Fruit fly (Drosophila melanogaster) whole organism, embryonic: Measurements from ENCODE around the gene dachs.
A peak's percentile ranks its signal among the peaks of the same experiment; 100 is the strongest.

Experiments
- Asciz ChIP-seq: fragments of 200-800 bp; sonication (Bioruptor generic); optimal IDR thresholded peaks from 2 replicates; lab custom pipeline; 2017; ENCODE audit warnings: missing biosample characterization, mild to moderate bottlenecking, missing genetic modification characterization, missing genetic modification reagents
- Atf-2 ChIP-seq: fragments of 200-800 bp; sonication (Bioruptor generic); optimal IDR thresholded peaks from 2 replicates; lab custom pipeline; 2016; ENCODE audit warnings: missing biosample characterization, missing genetic modification characterization
- CG10147 ChIP-seq: fragments of 200-800 bp; sonication (Bioruptor generic); optimal IDR thresholded peaks from 2 replicates; lab custom pipeline; 2019; ENCODE audit warnings: missing biosample characterization, mild to moderate bottlenecking, missing genetic modification characterization, moderate library complexity
- CG10565 ChIP-seq: fragments of 200-800 bp; sonication (Bioruptor generic); optimal IDR thresholded peaks from 3 replicates; lab custom pipeline; 2016; ENCODE audit warnings: missing biosample characterization, mild to moderate bottlenecking, missing genetic modification characterization
- CG12155 ChIP-seq: fragments of 200-800 bp; sonication (Bioruptor generic); optimal IDR thresholded peaks from 3 replicates; lab custom pipeline; 2016; ENCODE audit warnings: missing biosample characterization, missing genetic modification characterization
- CG13894 ChIP-seq: fragments of 200-800 bp; sonication (Bioruptor generic); optimal IDR thresholded peaks from 3 replicates; lab custom pipeline; 2018; ENCODE audit warnings: missing biosample characterization, mild to moderate bottlenecking, missing genetic modification characterization, moderate library complexity
- CG15269 ChIP-seq: fragments of 200-800 bp; sonication (Bioruptor generic); optimal IDR thresholded peaks from 2 replicates; lab custom pipeline; 2018; ENCODE audit warnings: missing biosample characterization, mild to moderate bottlenecking, missing genetic modification characterization, moderate library complexity
- CG15696 ChIP-seq: fragments of 200-800 bp; sonication (Bioruptor generic); optimal IDR thresholded peaks from 2 replicates; lab custom pipeline; 2019; ENCODE audit warnings: missing biosample characterization, mild to moderate bottlenecking, missing genetic modification characterization, moderate library complexity
- CG17361 ChIP-seq: fragments of 200-800 bp; sonication (Bioruptor generic); IDR thresholded peaks from 3 replicates; pipeline ENCODE4 v1.3.6; 2022; ENCODE audit warnings: missing biosample characterization, missing genetic modification characterization
- CG18476 ChIP-seq: fragments of 200-800 bp; sonication (Bioruptor generic); optimal IDR thresholded peaks from 2 replicates; lab custom pipeline; 2016; ENCODE audit warnings: missing biosample characterization, mild to moderate bottlenecking, missing genetic modification characterization
- CG2875 ChIP-seq: fragments of 200-800 bp; sonication (Bioruptor generic); optimal IDR thresholded peaks from 2 replicates; lab custom pipeline; 2017; ENCODE audit warnings: missing biosample characterization, mild to moderate bottlenecking, missing genetic modification characterization, missing genetic modification reagents
- CG31365 ChIP-seq: fragments of 200-800 bp; sonication (Bioruptor generic); optimal IDR thresholded peaks from 2 replicates; lab custom pipeline; 2018; ENCODE audit warnings: missing biosample characterization, mild to moderate bottlenecking, missing genetic modification characterization
- CG31388 ChIP-seq: fragments of 200-800 bp; sonication (Bioruptor generic); optimal IDR thresholded peaks from 2 replicates; lab custom pipeline; 2016; ENCODE audit warnings: missing biosample characterization, missing genetic modification characterization
- CG6175 ChIP-seq: fragments of 200-800 bp; sonication (Bioruptor generic); IDR thresholded peaks from 3 replicates; pipeline ENCODE4 v1.3.6; 2022; ENCODE audit warnings: missing biosample characterization, missing genetic modification characterization
- CG7987 ChIP-seq: fragments of 200-800 bp; sonication (Bioruptor generic); optimal IDR thresholded peaks from 2 replicates; lab custom pipeline; 2018; ENCODE audit warnings: missing biosample characterization, mild to moderate bottlenecking, missing genetic modification characterization, moderate library complexity
- CG8089 ChIP-seq: fragments of 200-800 bp; sonication (Bioruptor generic); optimal IDR thresholded peaks from 3 replicates; lab custom pipeline; 2016; ENCODE audit warnings: missing biosample characterization, missing genetic modification characterization
- CG8290 ChIP-seq, 3 experiments: fragments of 200-800 bp; sonication (Bioruptor generic); optimal IDR thresholded peaks; 2 replicates each; lab custom pipeline; 2016 to 2019; ENCODE audit warnings: missing biosample characterization in 3 of 3, missing genetic modification characterization in 3 of 3, mild to moderate bottlenecking in 2 of 3, moderate library complexity in 1 of 3
- CG9817 ChIP-seq: fragments of 200-800 bp; sonication (Bioruptor generic); optimal IDR thresholded peaks from 2 replicates; lab custom pipeline; 2018; ENCODE audit warnings: missing biosample characterization, mild to moderate bottlenecking, missing genetic modification characterization, moderate library complexity
- D ChIP-seq, 2 experiments: fragments of 200-800 bp in 1 of 2; fragments of >200 bp in 1 of 2; sonication (Bioruptor generic) in 1 of 2; optimal IDR thresholded peaks; 2 replicates in 1 of 2; 3 replicates in 1 of 2; lab custom pipeline; 2017; ENCODE audit warnings: mild to moderate bottlenecking in 1 of 2, missing biosample characterization in 1 of 2, missing genetic modification characterization in 1 of 2, missing genetic modification reagents in 1 of 2
- Doc2 ChIP-seq: fragments of 200-800 bp; sonication (Bioruptor generic); IDR thresholded peaks from 2 replicates; pipeline ENCODE4 v1.3.6; 2022; ENCODE audit warnings: missing biosample characterization, missing genetic modification characterization
- E2f2 ChIP-seq: fragments of 200-800 bp; sonication (Bioruptor generic); IDR thresholded peaks from 2 replicates; pipeline ENCODE4 v1.3.6; 2022; ENCODE audit warnings: missing biosample characterization, missing genetic modification characterization
- Ets65A ChIP-seq: fragments of 200-800 bp; sonication (Bioruptor generic); peaks from one replicate; lab custom pipeline; 2016; ENCODE audit warnings: missing biosample characterization, missing genetic modification characterization
- Gug ChIP-seq: fragments of 200-800 bp; sonication (Bioruptor generic); IDR thresholded peaks from 4 replicates; pipeline ENCODE4 v1.3.6; 2022; ENCODE audit warnings: missing biosample characterization, missing genetic modification characterization
- Hand ChIP-seq: fragments of 200-800 bp; sonication (Bioruptor generic); optimal IDR thresholded peaks from 2 replicates; lab custom pipeline; 2017; ENCODE audit warnings: mild to moderate bottlenecking, missing biosample characterization, missing genetic modification reagents, missing genetic modification characterization
- Hmx ChIP-seq: fragments of 200-800 bp; sonication (Bioruptor generic); optimal IDR thresholded peaks from 2 replicates; lab custom pipeline; 2016; ENCODE audit warnings: missing biosample characterization, missing genetic modification characterization
- Max ChIP-seq: fragments of 200-800 bp; sonication (Bioruptor generic); optimal IDR thresholded peaks from 2 replicates; lab custom pipeline; 2016; ENCODE audit warnings: missing biosample characterization, mild to moderate bottlenecking, missing genetic modification characterization
- Meics ChIP-seq: fragments of 200-800 bp; sonication (Bioruptor generic); optimal IDR thresholded peaks from 2 replicates; lab custom pipeline; 2017; ENCODE audit warnings: missing biosample characterization, mild to moderate bottlenecking, missing genetic modification characterization
- Mrtf ChIP-seq: fragments of 200-800 bp; sonication (Bioruptor generic); IDR thresholded peaks from 3 replicates; pipeline ENCODE4 v1.3.6; 2022; ENCODE audit warnings: missing biosample characterization, missing genetic modification characterization
- Nf-YB ChIP-seq: fragments of 200-800 bp; sonication (Bioruptor generic); optimal IDR thresholded peaks from 3 replicates; lab custom pipeline; 2019; ENCODE audit warnings: missing biosample characterization, mild to moderate bottlenecking, missing genetic modification characterization, moderate library complexity
- Rfx ChIP-seq: fragments of 200-800 bp; sonication (Bioruptor generic); IDR thresholded peaks from 2 replicates; pipeline ENCODE4 v1.3.6; 2022; ENCODE audit warnings: missing biosample characterization, missing genetic modification characterization
- Sin3A ChIP-seq: fragments of >200 bp; optimal IDR thresholded peaks from 2 replicates; lab custom pipeline; 2018
- Sox100B ChIP-seq: fragments of 200-800 bp; sonication (Bioruptor generic); optimal IDR thresholded peaks from 3 replicates; lab custom pipeline; 2018; ENCODE audit warnings: missing biosample characterization, mild to moderate bottlenecking, missing genetic modification characterization
- Xbp1 ChIP-seq: fragments of 200-800 bp; sonication (Bioruptor generic); optimal IDR thresholded peaks from 3 replicates; lab custom pipeline; 2016; ENCODE audit warnings: missing biosample characterization, mild to moderate bottlenecking, missing genetic modification characterization
- amos ChIP-seq: fragments of 200-800 bp; sonication (Bioruptor generic); IDR thresholded peaks from 2 replicates; pipeline ENCODE4 v1.3.6; 2022; ENCODE audit warnings: missing biosample characterization, missing genetic modification characterization; ENCODE audit not compliant: partially characterized antibody
- chm ChIP-seq: fragments of 200-800 bp; sonication (Bioruptor generic); IDR thresholded peaks from 2 replicates; pipeline ENCODE4 v1.3.6; 2022; ENCODE audit warnings: missing biosample characterization, missing genetic modification characterization
- eve ChIP-seq, 2 experiments: fragments of >200 bp; optimal IDR thresholded peaks; 2 replicates each; lab custom pipeline; 2017; ENCODE audit warnings: missing biosample characterization in 2 of 2, missing genetic modification characterization in 2 of 2
- fu2 ChIP-seq: fragments of 200-800 bp; sonication (Bioruptor generic); optimal IDR thresholded peaks from 2 replicates; lab custom pipeline; 2016; ENCODE audit warnings: missing biosample characterization, missing genetic modification characterization
- gsb ChIP-seq: fragments of 200-800 bp; sonication (Bioruptor generic); IDR thresholded peaks from 2 replicates; pipeline ENCODE4 v1.3.6; 2022; ENCODE audit warnings: missing biosample characterization, missing genetic modification characterization
- hb ChIP-seq: fragments of 200-800 bp; sonication (Bioruptor generic); IDR thresholded peaks from 3 replicates; pipeline ENCODE4 v1.3.6; 2022; ENCODE audit warnings: missing biosample characterization, missing genetic modification characterization; ENCODE audit not compliant: partially characterized antibody
- onecut ChIP-seq: fragments of 200-800 bp; sonication (Bioruptor generic); IDR thresholded peaks from 2 replicates; pipeline ENCODE4 v1.3.6; 2022; ENCODE audit warnings: missing biosample characterization, missing genetic modification characterization
- p53 ChIP-seq: fragments of 200-800 bp; sonication (Bioruptor generic); optimal IDR thresholded peaks from 2 replicates; lab custom pipeline; 2016; ENCODE audit warnings: missing biosample characterization, missing genetic modification characterization
- pfk ChIP-seq: fragments of 200-800 bp; sonication (Bioruptor generic); optimal IDR thresholded peaks from 2 replicates; lab custom pipeline; 2018; ENCODE audit warnings: missing biosample characterization, mild to moderate bottlenecking, missing genetic modification characterization, moderate library complexity
- sima ChIP-seq: fragments of 200-800 bp; sonication (Bioruptor generic); optimal IDR thresholded peaks from 2 replicates; lab custom pipeline; 2016; ENCODE audit warnings: missing biosample characterization, missing genetic modification characterization
- vnd ChIP-seq: fragments of 200-800 bp; sonication (Bioruptor generic); IDR thresholded peaks from 3 replicates; pipeline ENCODE4 v1.3.6; 2022; ENCODE audit warnings: missing biosample characterization, missing genetic modification characterization; ENCODE audit not compliant: partially characterized antibody
- vvl ChIP-seq: fragments of 200-800 bp; sonication (Bioruptor generic); IDR thresholded peaks from 2 replicates; pipeline ENCODE4 v1.3.6; 2022; ENCODE audit warnings: missing biosample characterization, missing genetic modification characterization
- zen ChIP-seq: fragments of 200-800 bp; sonication (Bioruptor generic); optimal IDR thresholded peaks from 3 replicates; lab custom pipeline; 2018; ENCODE audit warnings: missing biosample characterization, mild to moderate bottlenecking, missing genetic modification characterization, moderate library complexity
- zfh2 ChIP-seq: fragments of 200-800 bp; sonication (Bioruptor generic); optimal IDR thresholded peaks from 2 replicates; lab custom pipeline; 2016; ENCODE audit warnings: missing biosample characterization, missing genetic modification characterization

Gene dachs

dm6 chr2L:8534515-8535295, 68.1 kb downstream of the dachs start (continued):
- TF ChIP-seq CG8089 (GFP tag; lab: Kevin White, UChicago) = peak; percentile 83
- TF ChIP-seq CG2875 (GFP tag; lab: Kevin White, UChicago) = peak; percentile 96
- TF ChIP-seq CG31365 (tag; lab: Kevin White, UChicago) = peak; percentile 82
- peak; percentile 54; the same call in 2 of the 3 replicates for TF ChIP-seq vnd (GFP tag; lab: Robert Waterston, UW)
- TF ChIP-seq E2f2 = peak; percentile 80
- TF ChIP-seq CG12155 (GFP tag; lab: Kevin White, UChicago) = peak; percentile 82
- peak; percentile 88 for TF ChIP-seq chm (GFP tag; lab: Robert Waterston, UW)
- TF ChIP-seq Xbp1 (GFP tag; lab: Kevin White, UChicago) = peak; percentile 95
- peak; percentile 85 for TF ChIP-seq gsb (GFP tag; lab: Robert Waterston, UW)
- peak; percentile 57 for TF ChIP-seq p53 (GFP tag; lab: Kevin White, UChicago)
- peak; percentile 93 for TF ChIP-seq CG9817 (tag; lab: Kevin White, UChicago)
- TF ChIP-seq Sox100B (GFP tag; lab: Kevin White, UChicago) = peak; percentile 98
- TF ChIP-seq amos = no peak
- peak; percentile 96 for TF ChIP-seq CG15269 (tag; lab: Kevin White, UChicago)
- TF ChIP-seq hb (GFP tag; lab: Robert Waterston, UW) = no peak; the same call in 2 of the 3 replicates
- peak; percentile 89 for TF ChIP-seq CG7987
- peak; percentile 74 for TF ChIP-seq CG10565
- peak; percentile 89 for TF ChIP-seq zen
- TF ChIP-seq Meics (GFP tag; lab: Kevin White, UChicago) = peak; percentile 81
- peak; percentile 79 for TF ChIP-seq CG17361 (GFP tag; lab: Robert Waterston, UW)
- TF ChIP-seq zfh2 = peak; percentile 18
- TF ChIP-seq CG31388 (GFP tag; lab: Kevin White, UChicago) = peak; percentile 90
- TF ChIP-seq Sin3A (lab: Kevin White, UChicago) = no peak
- peak; percentile 37 for TF ChIP-seq CG13894 (tag; lab: Kevin White, UChicago)
- peak; percentile 7 for TF ChIP-seq sima (GFP tag; lab: Kevin White, UChicago)
- peak; percentile 92 for TF ChIP-seq Mrtf (GFP tag; lab: Robert Waterston, UW)
- peak; percentile 82 for TF ChIP-seq Atf-2
- TF ChIP-seq Nf-YB (GFP tag; lab: Kevin White, UChicago) = peak; percentile 80
- TF ChIP-seq Hmx (GFP tag; lab: Kevin White, UChicago) = peak; percentile 67
- TF ChIP-seq, all 482 proteins: peak for 427

DNA sequence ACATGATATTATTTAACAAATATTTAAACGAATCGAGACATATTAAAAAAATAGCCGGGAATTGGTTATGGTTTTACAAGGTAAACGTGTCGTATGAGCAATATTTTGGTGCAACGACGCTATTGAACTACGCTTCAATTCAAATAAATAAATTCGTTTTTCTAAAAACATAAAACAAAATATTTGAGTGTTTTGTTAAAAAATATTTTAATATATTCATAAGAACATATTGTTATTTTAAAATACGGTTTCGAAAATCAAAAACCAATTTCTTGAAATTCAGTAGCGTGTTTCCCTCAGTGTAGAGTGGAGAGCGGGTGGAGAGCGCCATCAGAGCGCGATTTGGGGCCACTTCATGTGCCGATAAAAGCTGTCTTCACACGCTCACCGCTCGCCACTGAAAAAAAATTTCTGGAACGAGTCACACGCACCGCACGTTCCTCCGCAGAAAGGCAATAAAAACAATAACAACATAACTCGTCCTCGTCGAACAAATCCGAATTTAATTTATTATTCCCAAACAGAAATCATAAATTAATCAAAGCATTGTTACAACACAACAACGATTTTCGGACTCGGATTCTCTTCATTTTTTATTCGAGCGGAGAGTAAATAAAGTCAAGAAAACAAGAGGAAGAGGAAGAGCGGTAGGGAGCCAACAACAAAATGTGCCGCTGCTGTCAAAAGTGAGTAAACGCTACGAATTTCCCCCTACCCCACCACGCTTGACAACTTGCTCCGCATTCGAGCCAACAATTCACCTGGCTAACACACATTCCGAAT, 69.0 kb downstream of the dachs start:
- TF ChIP-seq Rfx (GFP tag; lab: Robert Waterston, UW) (peak; percentile 64), CG6175 (GFP tag; lab: Robert Waterston, UW) (peak; percentile 4; the same call in 1 of the 3 replicates), Ets65A (peak; percentile 94), Hand (GFP tag; lab: Kevin White, UChicago) (peak; percentile 89), fu2 (peak; percentile 17), vvl (peak; percentile 78), Asciz (GFP tag; lab: Kevin White, UChicago) (peak; percentile 93), eve (GFP tag; optimal IDR thresholded peaks at IDR 0.05; lab: Kevin White, UChicago) (peak in 1 of 2 experiments; percentile 96), CG18476 (GFP tag; lab: Kevin White, UChicago) (peak; percentile 82), Doc2 (GFP tag; lab: Robert Waterston, UW) (no peak), CG7987 (peak; percentile 56), Max (GFP tag; lab: Kevin White, UChicago) (peak; percentile 84), pfk (GFP tag; lab: Kevin White, UChicago) (no peak), Gug (peak; percentile 50; the same call in 1 of the 4 replicates), D (optimal IDR thresholded peaks at IDR 0.05; lab: Kevin White, UChicago) (no peak), D (GFP tag; optimal IDR thresholded peaks at IDR 0.05; lab: Kevin White, UChicago) (peak; percentile 94), CG10147 (GFP tag; lab: Kevin White, UChicago) (peak; percentile 92), CG15696 (tag; lab: Kevin White, UChicago) (peak; percentile 69), onecut (no peak; the same call in 1 of the 2 replicates), CG8290 (GFP tag; optimal IDR thresholded peaks at IDR 0.05; lab: Kevin White, UChicago) (peak; percentile 55), CG8290 (tag; optimal IDR thresholded peaks at IDR 0.05; lab: Kevin White, UChicago) (peak in 1 of 2 experiments; percentile 54)
